Fruit fly (Drosophila melanogaster): ENCODE data around the gene Gr64e.

The Gr64e gene

dm6 chr3L:4000711-4001110 lies 31.2 kb upstream of the Gr64e start (continued):
- TF ChIP-seq fru (optimal IDR thresholded peaks at IDR 0.05) (no peak), peb (GFP tag; IDR thresholded peaks at IDR 0.05) (no peak), lilli (GFP tag; optimal IDR thresholded peaks at IDR 0.05) (no peak), Dip2 (GFP tag; IDR thresholded peaks at IDR 0.05) (no peak), Bgb (GFP tag; IDR thresholded peaks at IDR 0.05; ENCODE audit: partially characterized antibody) (no peak), CG18011 (GFP tag; optimal IDR thresholded peaks at IDR 0.05) (peak; percentile 9), Awh (GFP tag; IDR thresholded peaks at IDR 0.05) (no peak), CG10462 (GFP tag; optimal IDR thresholded peaks at IDR 0.05) (no peak), fd3F (GFP tag; optimal IDR thresholded peaks at IDR 0.05) (peak; percentile 20), psq (GFP tag; optimal IDR thresholded peaks at IDR 0.05) (no peak), Drgx (GFP tag; IDR thresholded peaks at IDR 0.05) (no peak), CG1233 (GFP tag; optimal IDR thresholded peaks at IDR 0.05) (no peak), CG9609 (GFP tag; optimal IDR thresholded peaks at IDR 0.05) (no peak), CG10431 (GFP tag; optimal IDR thresholded peaks at IDR 0.05) (no peak), odd (GFP tag; optimal IDR thresholded peaks at IDR 0.05) (peak; percentile 32), Ptx1 (GFP tag; IDR thresholded peaks at IDR 0.05) (0 out of 2 replicates have a peak, but pooled peaks have one; percentile 9), CG13424 (tag; optimal IDR thresholded peaks at IDR 0.05) (peak; percentile 67)

dm6 chr3L:4001500-4001899 lies 30.4 kb upstream of the Gr64e start:
- peak; percentile 51 for TF ChIP-seq Ets65A (GFP tag)
- no peak for TF ChIP-seq Rfx (GFP tag; IDR thresholded peaks at IDR 0.05)
- TF ChIP-seq CG13894 (tag; optimal IDR thresholded peaks at IDR 0.05), result peak; percentile 93
- no peak for TF ChIP-seq Usf (GFP tag; optimal IDR thresholded peaks at IDR 0.05)

- no peak for TF ChIP-seq tll (GFP tag; optimal IDR thresholded peaks at IDR 0.05)
- peak; percentile 35 for TF ChIP-seq pzg (GFP tag; optimal IDR thresholded peaks at IDR 0.05)
- TF ChIP-seq Dp (GFP tag; optimal IDR thresholded peaks at IDR 0.05), result peak; percentile 48
- TF ChIP-seq Vsx1 (GFP tag; optimal IDR thresholded peaks at IDR 0.05), result no peak
- TF ChIP-seq CG2116 (GFP tag; optimal IDR thresholded peaks at IDR 0.05), result peak; percentile 6
- TF ChIP-seq Mad (GFP tag; optimal IDR thresholded peaks at IDR 0.05), result no peak
- no peak for TF ChIP-seq CG4854 (GFP tag; optimal IDR thresholded peaks at IDR 0.05)
- TF ChIP-seq CG10654 (GFP tag; optimal IDR thresholded peaks at IDR 0.05), result no peak
- no peak for TF ChIP-seq CG3847 (GFP tag; IDR thresholded peaks at IDR 0.05)
- TF ChIP-seq CG3163 (GFP tag; optimal IDR thresholded peaks at IDR 0.05), result no peak
- no peak for TF ChIP-seq stc (GFP tag; IDR thresholded peaks at IDR 0.05)
- TF ChIP-seq ac (GFP tag; optimal IDR thresholded peaks at IDR 0.05), result no peak
- TF ChIP-seq amos (GFP tag; IDR thresholded peaks at IDR 0.05; ENCODE audit: partially characterized antibody), result no peak
- TF ChIP-seq CG33213 (GFP tag; optimal IDR thresholded peaks at IDR 0.05), result no peak
- no peak for TF ChIP-seq CG10274 (GFP tag; optimal IDR thresholded peaks at IDR 0.05)
- TF ChIP-seq Xbp1 (GFP tag; optimal IDR thresholded peaks at IDR 0.05), result no peak
- TF ChIP-seq CG13287 (GFP tag; IDR thresholded peaks at IDR 0.05; ENCODE audit: partially characterized antibody), result 0 out of 2 replicates have a peak, but pooled peaks have one; percentile 12
- no peak for TF ChIP-seq Dek (tag; optimal IDR thresholded peaks at IDR 0.05)
- peak; percentile 12 for TF ChIP-seq trem (tag; optimal IDR thresholded peaks at IDR 0.05)
- TF ChIP-seq CG12942 (GFP tag; optimal IDR thresholded peaks at IDR 0.05), result no peak
- peak; percentile 39 for TF ChIP-seq CG1603 (tag; optimal IDR thresholded peaks at IDR 0.05)
- no peak for TF ChIP-seq prd (optimal IDR thresholded peaks at IDR 0.05)
- TF ChIP-seq prd (GFP tag; IDR thresholded peaks at IDR 0.05), result no peak
- no peak for TF ChIP-seq MTF-1 (GFP tag; optimal IDR thresholded peaks at IDR 0.05; ENCODE audit: borderline replicate concordance)
- no peak for TF ChIP-seq z (GFP tag; IDR thresholded peaks at IDR 0.05)
- TF ChIP-seq Ada2b (GFP tag; IDR thresholded peaks at IDR 0.05), result no peak
- TF ChIP-seq Dfd (GFP tag; optimal IDR thresholded peaks at IDR 0.05), result no peak
- no peak for TF ChIP-seq CG6689 (GFP tag; IDR thresholded peaks at IDR 0.05)
- TF ChIP-seq stwl (tag; optimal IDR thresholded peaks at IDR 0.05), result peak; percentile 47
- TF ChIP-seq Hr3 (GFP tag; optimal IDR thresholded peaks at IDR 0.05), result no peak
Observed at dm6 chr3L:4003316-4003715, 28.6 kb upstream of the Gr64e start, which contains the start of gene CG14985. TSS of gene CG14985 (plus strand) at chr3L:4003474.

All from whole organism, embryonic.